Worm (Caenorhabditis elegans): ENCODE data around the gene grl-14.

The grl-14 gene

DNA sequence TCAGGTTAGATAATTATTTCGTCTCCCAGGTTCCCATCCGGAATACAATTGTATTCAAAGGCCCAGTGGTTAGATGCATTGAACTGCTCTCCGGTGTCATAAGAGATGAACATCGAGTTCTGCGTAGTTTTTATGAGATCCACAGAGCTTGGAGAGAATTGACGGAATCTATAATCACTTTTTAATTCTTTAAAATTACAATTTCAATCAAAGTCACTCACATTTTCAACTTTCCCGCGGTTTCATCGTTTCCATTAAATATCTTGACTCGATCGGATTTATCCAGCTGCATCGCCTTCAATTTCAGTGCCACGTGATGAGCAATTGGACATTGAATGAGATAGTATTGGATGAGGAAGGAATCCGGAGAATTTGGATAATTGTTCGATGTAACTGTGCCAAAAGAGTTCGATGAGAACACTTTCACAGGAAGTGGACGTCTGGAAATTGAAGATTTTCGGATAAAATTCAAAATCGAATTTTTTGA is 22.4 kb downstream of the grl-14 start (continued):
- TF ChIP-seq nfyb-1 (GFP tag; IDR thresholded peaks at IDR 0.05) = peak; percentile 70
- TF ChIP-seq madf-8 (GFP tag; conservative IDR thresholded peaks at IDR 0.05) = no peak
- TF ChIP-seq attf-3 (GFP tag; conservative IDR thresholded peaks at IDR 0.05) = no peak
- TF ChIP-seq bed-2 (GFP tag; IDR thresholded peaks at IDR 0.05) = no peak
- TF ChIP-seq F55B11.4 (tag; optimal IDR thresholded peaks at IDR 0.05; ENCODE audit: borderline replicate concordance, insufficient read depth) = no peak
- no peak for TF ChIP-seq Y95B8A.8 (GFP tag; IDR thresholded peaks at IDR 0.05)
- TF ChIP-seq gei-17 (GFP tag; optimal IDR thresholded peaks at IDR 0.05) = peak; percentile 40
- TF ChIP-seq madf-3 (GFP tag; IDR thresholded peaks at IDR 0.05) = peak; percentile 65; the same call in 1 of the 2 replicates
- peak; percentile 37 for TF ChIP-seq dpff-1 (tag; optimal IDR thresholded peaks at IDR 0.05)
- TF ChIP-seq lin-40 (tag; optimal IDR thresholded peaks at IDR 0.05) = peak; percentile 14
- TF ChIP-seq chd-7 (tag; optimal IDR thresholded peaks at IDR 0.05) = peak; percentile 76
- peak; percentile 84 for TF ChIP-seq Y53G8AR.9 (GFP tag; conservative IDR thresholded peaks at IDR 0.05)
- TF ChIP-seq tbp1 (GFP tag; optimal IDR thresholded peaks at IDR 0.05) = peak; percentile 51
- peak; percentile 32 for TF ChIP-seq ets-4 (GFP tag; optimal IDR thresholded peaks at IDR 0.05)
- no peak for TF ChIP-seq F22D6.2 (tag; optimal IDR thresholded peaks at IDR 0.05)
- no peak for TF ChIP-seq ccch-3 (GFP tag; optimal IDR thresholded peaks at IDR 0.05)
- TF ChIP-seq ztf-26 (tag; optimal IDR thresholded peaks at IDR 0.05) = peak; percentile 33
- TF ChIP-seq ceh-58 (GFP tag; IDR thresholded peaks at IDR 0.05) = no peak
- no peak for TF ChIP-seq rpc-1 (optimal IDR thresholded peaks at IDR 0.05)
- no peak for TF ChIP-seq rpc-1 (tag; optimal IDR thresholded peaks at IDR 0.05)
- no peak for TF ChIP-seq F33H1.4 (GFP tag; IDR thresholded peaks at IDR 0.05)
- no peak for TF ChIP-seq Y53F4B.3 (GFP tag; IDR thresholded peaks at IDR 0.05)
- TF ChIP-seq dpl-1 (GFP tag; optimal IDR thresholded peaks at IDR 0.05) = no peak
- no peak for TF ChIP-seq ztf-6 (GFP tag; IDR thresholded peaks at IDR 0.05)
- TF ChIP-seq xnd-1 (tag; optimal IDR thresholded peaks at IDR 0.05) = peak; percentile 8
- TF ChIP-seq K11D2.4 (GFP tag; IDR thresholded peaks at IDR 0.05) = no peak
- TF ChIP-seq C06A6.2 (GFP tag; conservative IDR thresholded peaks at IDR 0.05) = no peak
- peak; percentile 22 for TF ChIP-seq lsl-1 (GFP tag; optimal IDR thresholded peaks at IDR 0.05)
- TF ChIP-seq dox-1 (GFP tag; IDR thresholded peaks at IDR 0.05) = peak; percentile 37; the same call in 1 of the 2 replicates
- TF ChIP-seq him-1 (tag; optimal IDR thresholded peaks at IDR 0.05) = no peak
- no peak for TF ChIP-seq snpc-4 (GFP tag; optimal IDR thresholded peaks at IDR 0.05)
- peak in 2 of 4 experiments; percentile 53 to 66 for TF ChIP-seq snpc-4 (tag; optimal IDR thresholded peaks at IDR 0.05)
- peak; percentile 50 for TF ChIP-seq F57C9.4 (tag; optimal IDR thresholded peaks at IDR 0.05)
- TF ChIP-seq egrh-3 (GFP tag; IDR thresholded peaks at IDR 0.05) = no peak
- TF ChIP-seq hrde-1 (tag; optimal IDR thresholded peaks at IDR 0.05; ENCODE audit: borderline replicate concordance) = no peak
- no peak for TF ChIP-seq aptf-3 (GFP tag; IDR thresholded peaks at IDR 0.05)
- peak; percentile 20; the same call in 1 of the 2 replicates for TF ChIP-seq rcor-1 (GFP tag; IDR thresholded peaks at IDR 0.05)
- TF ChIP-seq let-607 (tag; optimal IDR thresholded peaks at IDR 0.05) = no peak
- TF ChIP-seq mcd-1 (GFP tag; IDR thresholded peaks at IDR 0.05) = peak; percentile 41; the same call in 1 of the 2 replicates
- peak; percentile 78 for TF ChIP-seq zim-3 (tag; optimal IDR thresholded peaks at IDR 0.05)
- TF ChIP-seq nfya-1 (tag; optimal IDR thresholded peaks at IDR 0.05; ENCODE audit: borderline replicate concordance, insufficient read depth) = no peak
- peak; percentile 1 for TF ChIP-seq fkh-3 (tag; optimal IDR thresholded peaks at IDR 0.05)
- TF ChIP-seq pha-4 (tag; optimal IDR thresholded peaks at IDR 0.05) = no peak
- peak; percentile 30; the same call in 1 of the 2 replicates for TF ChIP-seq hmg-1.2 (GFP tag; IDR thresholded peaks at IDR 0.05)
- TF ChIP-seq ceh-79 (tag; optimal IDR thresholded peaks at IDR 0.05) = peak; percentile 64
- TF ChIP-seq madf-6 (GFP tag; IDR thresholded peaks at IDR 0.05) = peak; percentile 52; the same call in 1 of the 2 replicates
- TF ChIP-seq rec-8 (tag; optimal IDR thresholded peaks at IDR 0.05) = no peak
- peak; percentile 59; the same call in 1 of the 2 replicates for TF ChIP-seq lin-26 (GFP tag; IDR thresholded peaks at IDR 0.05)

Measured in whole organism, young adult.